Worm (Caenorhabditis elegans): Measurements from ENCODE around the gene C33C12.7.

Gene C33C12.7

ce11 chrII:2186730-2187129 lies 11.5 kb upstream of the C33C12.7 start:
- TF ChIP-seq egl-27 (tag; optimal IDR thresholded peaks at IDR 0.05) (no peak), nhr-11 (tag; optimal IDR thresholded peaks at IDR 0.05) (no peak), lin-13 (GFP tag; optimal IDR thresholded peaks at IDR 0.05) (no peak), nhr-23 (tag; optimal IDR thresholded peaks at IDR 0.05) (no peak), lin-39 (tag; optimal IDR thresholded peaks at IDR 0.05) (no peak), unc-55 (GFP tag; optimal IDR thresholded peaks at IDR 0.05) (no peak), lsy-2 (tag; optimal IDR thresholded peaks at IDR 0.05) (peak in 1 of 2 experiments; percentile 31), ceh-82 (tag; optimal IDR thresholded peaks at IDR 0.05) (no peak)

ce11 chrII:2186329-2186728 lies 11.1 kb upstream of the C33C12.7 start, which contains the start of gene gba-2:
Gene gba-2, minus strand, starts transcription at chrII:2186434.
- peak; percentile 31 for TF ChIP-seq sma-9 (GFP tag; optimal IDR thresholded peaks at IDR 0.05)
- TF ChIP-seq sma-9 (tag; optimal IDR thresholded peaks at IDR 0.05): no peak
- TF ChIP-seq nhr-10 (tag; optimal IDR thresholded peaks at IDR 0.05): no peak
- no peak for TF ChIP-seq gmeb-1 (tag; optimal IDR thresholded peaks at IDR 0.05)
- TF ChIP-seq nhr-6 (tag; optimal IDR thresholded peaks at IDR 0.05): no peak
- peak; percentile 66 for TF ChIP-seq fos-1 (tag; optimal IDR thresholded peaks at IDR 0.05)
- TF ChIP-seq ceh-82 (tag; optimal IDR thresholded peaks at IDR 0.05): no peak
- TF ChIP-seq lin-13 (GFP tag; optimal IDR thresholded peaks at IDR 0.05): no peak
- no peak for TF ChIP-seq ztf-1 (GFP tag; conservative IDR thresholded peaks at IDR 0.05)

- TF ChIP-seq nhr-77 (tag; optimal IDR thresholded peaks at IDR 0.05) (no peak), nhr-237 (tag; optimal IDR thresholded peaks at IDR 0.05) (no peak), C34F6.9 (tag; optimal IDR thresholded peaks at IDR 0.05) (no peak), elt-3 (tag; optimal IDR thresholded peaks at IDR 0.05) (no peak), snpc-4 (tag; optimal IDR thresholded peaks at IDR 0.05) (no peak), fos-1 (tag; optimal IDR thresholded peaks at IDR 0.05) (no peak), nhr-6 (tag; optimal IDR thresholded peaks at IDR 0.05) (no peak), alr-1 (tag; optimal IDR thresholded peaks at IDR 0.05) (no peak), ceh-16 (tag; optimal IDR thresholded peaks at IDR 0.05) (no peak), zag-1 (tag; optimal IDR thresholded peaks at IDR 0.05) (no peak), sma-9 (GFP tag; optimal IDR thresholded peaks at IDR 0.05) (no peak), sma-9 (tag; optimal IDR thresholded peaks at IDR 0.05) (no peak), nhr-23 (tag; optimal IDR thresholded peaks at IDR 0.05) (no peak), sem-4 (tag; optimal IDR thresholded peaks at IDR 0.05) (no peak)
Observed at ce11 chrII:2177735-2178134, 2.5 kb upstream of the C33C12.7 start.

- TF ChIP-seq gmeb-1 (tag; optimal IDR thresholded peaks at IDR 0.05) (no peak), fos-1 (tag; optimal IDR thresholded peaks at IDR 0.05) (peak; percentile 30), crh-2 (tag; optimal IDR thresholded peaks at IDR 0.05) (peak; percentile 10)
Observed at ce11 chrII:2176688-2177087, 1.4 kb upstream of the C33C12.7 start, which contains the start of gene gba-1. Gene gba-1, plus strand, starts transcription at chrII:2176741.

ce11 chrII:2170085-2170484 lies 5.2 kb downstream of the C33C12.7 start, which contains the start of gene C33C12.12:
Gene C33C12.12, minus strand, starts transcription at chrII:2170185.
- no peak for TF ChIP-seq ztf-1 (GFP tag; conservative IDR thresholded peaks at IDR 0.05)
- no peak for TF ChIP-seq mbf-1 (tag; optimal IDR thresholded peaks at IDR 0.05)
- no peak for TF ChIP-seq aly-2 (tag; optimal IDR thresholded peaks at IDR 0.05)

ce11 chrII:2168374-2168773 lies 6.9 kb downstream of the C33C12.7 start, which contains the start of gene fbxb-38:
Gene fbxb-38, minus strand, starts transcription at chrII:2168763.
- TF ChIP-seq peb-1 (tag; optimal IDR thresholded peaks at IDR 0.05) (no peak), fos-1 (tag; optimal IDR thresholded peaks at IDR 0.05) (no peak), lin-39 (tag; optimal IDR thresholded peaks at IDR 0.05) (no peak), skn-1 (tag; optimal IDR thresholded peaks at IDR 0.05) (no peak), mdl-1 (tag; optimal IDR thresholded peaks at IDR 0.05) (no peak), sma-3 (GFP tag; optimal IDR thresholded peaks at IDR 0.05) (no peak), gmeb-1 (tag; optimal IDR thresholded peaks at IDR 0.05) (no peak), elt-1 (tag; optimal IDR thresholded peaks at IDR 0.05) (no peak), snpc-4 (tag; optimal IDR thresholded peaks at IDR 0.05) (no peak), nhr-237 (tag; optimal IDR thresholded peaks at IDR 0.05) (no peak)
